Worm (Caenorhabditis elegans) whole organism, late embryonic: ENCODE results near the gene H04M03.11.

Experiments used
- K09A11.1 ChIP-seq: sonication (generic microtip); optimal IDR thresholded peaks from 2 replicates; lab custom pipeline; 2017; ENCODE audit warnings: antibody characterized with exemption, mild to moderate bottlenecking, missing genetic modification characterization, missing compliant biosample characterization; ENCODE audit not compliant: insufficient read depth
- T23F11.4 ChIP-seq: fragments of 200-800 bp; sonication (Bioruptor generic); optimal IDR thresholded peaks from 2 replicates; lab custom pipeline; 2018; ENCODE audit warnings: mild to moderate bottlenecking, missing genetic modification characterization, missing compliant biosample characterization
- ama-1 ChIP-seq: fragments of 150-350 bp; optimal IDR thresholded peaks from 2 replicates; lab custom pipeline; 2014
- ceh-14 ChIP-seq: sonication (generic microtip); optimal IDR thresholded peaks from 2 replicates; lab custom pipeline; 2016; ENCODE audit warnings: missing genotype, missing genetic modification characterization, missing compliant biosample characterization
- ceh-19 ChIP-seq: fragments of 200-800 bp; sonication (Bioruptor generic); optimal IDR thresholded peaks from 2 replicates; lab custom pipeline; 2018; ENCODE audit warnings: mild to moderate bottlenecking, missing genetic modification characterization, missing compliant biosample characterization
- ceh-30 ChIP-seq: fragments of 150-350 bp; optimal IDR thresholded peaks from 2 replicates; lab custom pipeline; 2014; ENCODE audit warnings: missing biosample characterization, missing genetic modification characterization
- ceh-31 ChIP-seq: sonication (generic microtip); optimal IDR thresholded peaks from 2 replicates; lab custom pipeline; 2016; ENCODE audit warnings: missing genetic modification characterization, missing compliant biosample characterization
- ceh-48 ChIP-seq: sonication (generic microtip); optimal IDR thresholded peaks from 2 replicates; lab custom pipeline; 2016; ENCODE audit warnings: missing genetic modification characterization, inconsistent platforms, missing compliant biosample characterization
- che-1 ChIP-seq: sonication (generic microtip); optimal IDR thresholded peaks from 2 replicates; lab custom pipeline; 2016; ENCODE audit warnings: mild to moderate bottlenecking, missing genetic modification characterization, missing compliant biosample characterization
- dve-1 ChIP-seq: sonication (generic microtip); optimal IDR thresholded peaks from 2 replicates; lab custom pipeline; 2017; ENCODE audit warnings: antibody characterized with exemption, mild to moderate bottlenecking, missing genetic modification characterization, missing compliant biosample characterization
- elt-2 ChIP-seq: sonication (generic microtip); optimal IDR thresholded peaks from 2 replicates; lab custom pipeline; 2016; ENCODE audit warnings: missing genetic modification reagents, missing genetic modification characterization, missing compliant biosample characterization
- ets-4 ChIP-seq: sonication (generic microtip); optimal IDR thresholded peaks from 2 replicates; lab custom pipeline; 2016; ENCODE audit warnings: missing genetic modification characterization, missing compliant biosample characterization
- fax-1 ChIP-seq: sonication (generic microtip); optimal IDR thresholded peaks from 2 replicates; lab custom pipeline; 2016; ENCODE audit warnings: missing genotype, missing genetic modification characterization, missing compliant biosample characterization
- hlh-6 ChIP-seq: sonication (generic microtip); optimal IDR thresholded peaks from 2 replicates; lab custom pipeline; 2016; ENCODE audit warnings: missing genotype, missing genetic modification characterization, missing compliant biosample characterization
- hlh-8 ChIP-seq: sonication (generic microtip); optimal IDR thresholded peaks from 2 replicates; lab custom pipeline; 2016; ENCODE audit warnings: missing genotype, missing genetic modification characterization, missing compliant biosample characterization
- madf-2 ChIP-seq: sonication (generic microtip); optimal IDR thresholded peaks from 2 replicates; lab custom pipeline; 2017; ENCODE audit warnings: missing genetic modification characterization, missing compliant biosample characterization
- mec-3 ChIP-seq: sonication (generic microtip); optimal IDR thresholded peaks from 2 replicates; lab custom pipeline; 2016; ENCODE audit warnings: borderline replicate concordance, missing genetic modification characterization, missing compliant biosample characterization
- nfya-1 ChIP-seq: sonication (generic microtip); optimal IDR thresholded peaks from 2 replicates; lab custom pipeline; 2017; ENCODE audit warnings: missing genetic modification characterization, mild to moderate bottlenecking, missing compliant biosample characterization, antibody characterized with exemption, moderate library complexity
- nhr-232 ChIP-seq: sonication (generic microtip); optimal IDR thresholded peaks from 2 replicates; lab custom pipeline; 2016; ENCODE audit warnings: missing genetic modification characterization, missing compliant biosample characterization
- pat-9 ChIP-seq: fragments of 200-800 bp; sonication (Bioruptor generic); optimal IDR thresholded peaks from 2 replicates; lab custom pipeline; 2018; ENCODE audit warnings: mild to moderate bottlenecking, missing genetic modification characterization, moderate library complexity, missing compliant biosample characterization
- pha-2 ChIP-seq: sonication (generic microtip); optimal IDR thresholded peaks from 2 replicates; lab custom pipeline; 2017; ENCODE audit warnings: mild to moderate bottlenecking, missing genetic modification characterization, missing compliant biosample characterization
- pha-4 ChIP-seq: fragments of 150-350 bp; optimal IDR thresholded peaks from 2 replicates; lab custom pipeline; 2018; ENCODE audit warnings: missing biosample characterization, missing genetic modification reagents, missing genetic modification characterization
- pros-1 ChIP-seq: fragments of 150-350 bp; optimal IDR thresholded peaks from 2 replicates; lab custom pipeline; 2014; ENCODE audit warnings: missing biosample characterization, missing genetic modification reagents, missing genetic modification characterization
- syd-9 ChIP-seq: sonication (generic microtip); optimal IDR thresholded peaks from 2 replicates; lab custom pipeline; 2016; ENCODE audit warnings: mild to moderate bottlenecking, missing genetic modification characterization, moderate library complexity, missing compliant biosample characterization
- tbx-2 ChIP-seq: sonication (generic microtip); optimal IDR thresholded peaks from 2 replicates; lab custom pipeline; 2016; ENCODE audit warnings: missing genetic modification characterization, missing compliant biosample characterization
- unc-42 ChIP-seq: sonication (generic microtip); optimal IDR thresholded peaks from 2 replicates; lab custom pipeline; 2016; ENCODE audit warnings: missing genotype, missing genetic modification characterization, missing compliant biosample characterization
- unc-55 ChIP-seq: sonication (generic microtip); optimal IDR thresholded peaks from 2 replicates; lab custom pipeline; 2017; ENCODE audit warnings: missing biosample characterization, missing genetic modification reagents, missing genetic modification characterization
- unc-86 ChIP-seq: sonication (generic microtip); optimal IDR thresholded peaks from 2 replicates; lab custom pipeline; 2016; ENCODE audit warnings: missing genetic modification characterization, missing compliant biosample characterization
- zip-5 ChIP-seq: sonication (generic microtip); optimal IDR thresholded peaks from 2 replicates; lab custom pipeline; 2016; ENCODE audit warnings: missing genetic modification characterization, missing compliant biosample characterization
- ztf-16 ChIP-seq: sonication (generic microtip); optimal IDR thresholded peaks from 2 replicates; lab custom pipeline; 2017; ENCODE audit warnings: missing genetic modification characterization, missing compliant biosample characterization

Gene H04M03.11

DNA sequence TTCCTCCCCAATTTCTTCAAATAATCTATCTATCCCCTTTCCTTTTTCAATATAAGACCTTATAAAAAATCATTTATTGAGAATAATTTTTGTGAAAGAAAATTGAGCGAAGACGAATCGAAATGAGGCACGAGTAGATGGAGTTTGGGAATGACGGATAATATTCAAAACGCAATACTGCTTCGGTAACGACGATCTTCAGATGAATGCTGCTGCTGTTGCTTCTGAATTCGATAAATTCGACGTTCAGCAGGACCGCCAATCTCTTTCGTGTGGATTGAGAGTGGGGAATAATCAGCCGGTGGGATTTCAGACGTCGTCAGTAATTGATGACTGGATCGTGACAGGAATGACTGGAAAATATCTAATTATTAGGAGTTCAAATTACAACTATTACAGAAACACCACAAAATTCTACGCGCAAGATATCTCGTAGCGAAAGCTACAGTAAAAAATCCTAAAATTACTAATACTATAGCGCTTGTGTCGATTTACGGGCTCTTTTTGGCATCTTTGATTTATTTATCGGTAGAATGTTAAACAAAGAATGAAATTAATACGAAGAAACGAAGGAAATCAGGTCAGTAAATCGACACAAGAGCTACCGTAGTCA lies 33.5 kb downstream of the H04M03.11 start:
- TF ChIP-seq ceh-19 (GFP tag; lab: Kevin White, UChicago) (no peak), unc-55 (no peak), nhr-232 (no peak), pha-4 (tag; lab: Kevin White, UChicago) (no peak), ceh-48 (tag; lab: Kevin White, UChicago) (no peak)
- TF ChIP-seq, all 69 proteins: peak for 0

DNA sequence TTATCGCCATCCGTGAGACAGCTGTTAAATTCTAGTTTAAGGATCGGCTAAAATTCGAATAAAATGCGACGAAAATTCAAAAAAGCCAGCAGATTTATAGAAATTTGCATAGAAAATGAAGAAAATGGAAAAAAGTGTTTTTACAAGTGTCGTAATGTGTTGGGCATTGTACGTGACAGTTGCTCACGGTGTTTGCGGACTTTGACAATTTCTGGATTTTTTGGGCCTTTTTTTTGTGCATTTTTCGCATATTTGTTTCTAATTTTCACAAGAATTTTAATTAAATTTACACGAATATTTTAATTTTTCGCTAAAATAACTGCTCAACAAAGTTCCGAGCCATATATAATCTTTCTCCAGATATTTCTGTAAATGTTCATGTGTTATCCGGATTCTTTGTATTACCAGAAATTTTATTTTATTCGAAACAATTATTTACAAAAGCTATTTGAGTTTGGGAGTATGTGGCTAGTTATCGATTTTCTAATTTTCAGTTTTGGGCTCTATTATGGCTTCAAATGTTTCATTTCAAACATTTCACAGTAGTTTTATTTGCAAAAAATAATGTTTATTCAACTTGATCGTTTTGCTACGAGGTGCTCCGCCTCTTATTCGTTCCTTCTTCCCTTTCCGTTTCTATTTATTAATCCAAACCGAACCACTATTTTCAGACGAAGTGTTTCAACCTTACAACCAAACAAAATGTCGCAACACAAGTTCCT lies 36.3 kb downstream of the H04M03.11 start, which contains the start of gene sams-3:
Gene sams-3 (plus strand): TSS at position 672 of the 722 bp plus-strand sequence.
- TF ChIP-seq tbx-2 (tag; lab: Kevin White, UChicago) (peak; percentile 96), ztf-16 (tag; lab: Kevin White, UChicago) (peak; percentile 46), syd-9 (tag; lab: Kevin White, UChicago) (no peak), unc-42 (tag; lab: Kevin White, UChicago) (peak; percentile 8)
- TF ChIP-seq, all 69 proteins: peak for 3

DNA sequence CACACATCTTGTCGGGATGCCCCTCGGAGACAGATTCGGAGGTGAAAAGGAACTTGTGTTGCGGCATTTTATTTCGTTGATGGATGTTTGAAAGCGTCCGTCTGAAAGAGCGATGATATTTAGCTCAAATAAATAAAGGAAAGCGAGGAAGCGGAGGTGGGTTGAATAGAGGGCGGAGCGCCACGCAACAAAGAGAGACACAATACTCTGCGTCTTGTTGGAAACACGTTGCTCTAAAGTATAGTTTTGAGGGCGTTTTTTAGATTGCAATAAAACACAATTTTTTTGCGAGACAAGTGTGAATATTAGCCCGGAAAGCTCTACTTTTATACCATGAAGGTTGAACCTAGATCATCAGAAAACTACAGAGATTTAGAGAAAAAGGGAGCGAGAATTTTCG lies 38.1 kb downstream of the H04M03.11 start, which contains the start of gene sams-4:
Gene sams-4 (minus strand): TSS at position 101 of the 400 bp plus-strand sequence.
- TF ChIP-seq unc-86 (tag; lab: Kevin White, UChicago) = no peak
- TF ChIP-seq ets-4 (tag; lab: Kevin White, UChicago) = no peak
- TF ChIP-seq pat-9 (tag; lab: Kevin White, UChicago) = no peak
- TF ChIP-seq fax-1 (tag; lab: Kevin White, UChicago) = no peak
- TF ChIP-seq ceh-14 (tag; lab: Kevin White, UChicago) = no peak
- TF ChIP-seq che-1 = no peak
- no peak for TF ChIP-seq nhr-232
- TF ChIP-seq ceh-31 (tag; lab: Kevin White, UChicago) = no peak
- no peak for TF ChIP-seq hlh-8 (tag; lab: Kevin White, UChicago)
- no peak for TF ChIP-seq dve-1 (tag; lab: Kevin White, UChicago)
- no peak for TF ChIP-seq zip-5 (tag; lab: Kevin White, UChicago)
- TF ChIP-seq K09A11.1 (tag; lab: Kevin White, UChicago) = no peak
- TF ChIP-seq ama-1 (lab: Kevin White, UChicago) = no peak
- TF ChIP-seq ceh-48 (tag; lab: Kevin White, UChicago) = no peak
- no peak for TF ChIP-seq syd-9 (tag; lab: Kevin White, UChicago)
- TF ChIP-seq ceh-30 = no peak
- no peak for TF ChIP-seq ceh-19 (GFP tag; lab: Kevin White, UChicago)
- TF ChIP-seq mec-3 = no peak
- TF ChIP-seq tbx-2 (tag; lab: Kevin White, UChicago) = no peak
- no peak for TF ChIP-seq hlh-6 (tag; lab: Kevin White, UChicago)

DNA sequence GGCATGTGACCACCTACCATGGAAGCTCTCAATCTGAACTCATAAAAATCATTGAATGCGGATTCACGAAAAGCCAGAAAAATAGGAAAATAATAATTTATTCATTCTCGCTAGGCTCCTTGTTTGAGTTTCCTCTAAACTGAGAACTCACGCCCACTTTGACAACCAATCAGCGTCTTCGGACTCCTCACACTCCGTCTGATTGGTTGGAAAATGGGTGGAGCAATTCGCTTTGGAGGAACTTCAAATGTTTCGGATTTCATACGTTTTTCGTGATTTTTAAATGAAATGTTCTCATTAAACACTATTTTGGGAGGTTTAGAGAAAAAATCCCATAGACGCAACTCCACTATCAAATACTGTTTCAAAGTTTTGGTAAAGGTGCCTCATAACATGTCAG lies 41.5 kb downstream of the H04M03.11 start:
- TF ChIP-seq nfya-1 (tag; lab: Kevin White, UChicago) (peak; percentile 74), unc-86 (tag; lab: Kevin White, UChicago) (no peak)

DNA sequence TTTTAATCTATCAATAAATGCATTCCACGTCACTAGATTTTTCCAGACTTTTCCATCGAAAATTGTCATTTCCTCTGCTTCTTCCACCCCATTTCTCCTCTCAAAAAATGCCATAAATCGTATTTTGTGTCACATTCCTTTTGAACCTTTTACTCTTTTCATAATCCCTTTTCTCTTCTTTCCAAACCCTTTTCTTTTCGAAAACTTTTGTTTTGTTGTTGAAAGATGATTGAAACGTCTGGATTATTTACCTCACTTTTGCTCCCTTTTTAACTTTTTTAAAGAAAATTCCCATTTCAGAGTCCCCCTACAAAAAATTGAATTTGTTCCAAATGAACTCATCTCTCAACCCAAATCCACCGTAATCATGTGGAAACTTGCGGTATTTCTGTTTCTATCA lies 45.2 kb downstream of the H04M03.11 start, which contains the start of gene C06E7.2:
Gene C06E7.2 (plus strand): TSS at position 301 of the 400 bp plus-strand sequence.
- no peak for TF ChIP-seq madf-2 (tag; lab: Kevin White, UChicago)
- no peak for TF ChIP-seq pros-1
- no peak for TF ChIP-seq ceh-48 (tag; lab: Kevin White, UChicago)
- no peak for TF ChIP-seq elt-2
- no peak for TF ChIP-seq pha-2 (tag; lab: Kevin White, UChicago)
- TF ChIP-seq ceh-19 (GFP tag; lab: Kevin White, UChicago) = no peak
- no peak for TF ChIP-seq T23F11.4 (GFP tag; lab: Kevin White, UChicago)
- TF ChIP-seq che-1 = no peak
- TF ChIP-seq hlh-6 (tag; lab: Kevin White, UChicago) = no peak
- no peak for TF ChIP-seq unc-55
- no peak for TF ChIP-seq pha-4 (tag; lab: Kevin White, UChicago)
